Worm (Caenorhabditis elegans): Measurements from ENCODE around the gene F35E12.9.

The F35E12.9 gene

ce11 chrV:13715223-13715686 is 29.7 kb downstream of the F35E12.9 start, which contains the start of gene zipt-9 (continued):
- no peak for TF ChIP-seq nhr-12 (tag; optimal IDR thresholded peaks at IDR 0.05)
- no peak for TF ChIP-seq tlp-1 (tag; optimal IDR thresholded peaks at IDR 0.05)
- peak in 1 of 2 experiments; percentile 86 for TF ChIP-seq lsy-2 (tag; optimal IDR thresholded peaks at IDR 0.05)
- TF ChIP-seq Y116A8C.19 (tag; optimal IDR thresholded peaks at IDR 0.05; ENCODE audit: borderline replicate concordance) = no peak
- TF ChIP-seq snpc-4 (tag; optimal IDR thresholded peaks at IDR 0.05) = peak; percentile 65
- TF ChIP-seq ztf-4 (tag; optimal IDR thresholded peaks at IDR 0.05) = no peak
- no peak for TF ChIP-seq pqm-1 (tag; optimal IDR thresholded peaks at IDR 0.05)
- TF ChIP-seq blmp-1 (tag; optimal IDR thresholded peaks at IDR 0.05) = peak; percentile 93
- no peak for TF ChIP-seq nhr-84 (tag; optimal IDR thresholded peaks at IDR 0.05)
- TF ChIP-seq elt-3 (tag; optimal IDR thresholded peaks at IDR 0.05) = peak in 2 of 6 experiments; percentile 48 to 80
- TF ChIP-seq nhr-85 (tag) = peak; percentile 88
- TF ChIP-seq ceh-82 (tag; optimal IDR thresholded peaks at IDR 0.05) = peak; percentile 74 to 87 (median 79)
- peak; percentile 90 for TF ChIP-seq lin-15B (tag; optimal IDR thresholded peaks at IDR 0.05)
- TF ChIP-seq mep-1 (tag; optimal IDR thresholded peaks at IDR 0.05) = peak; percentile 85
- peak; percentile 86 for TF ChIP-seq unc-98 (GFP tag; IDR thresholded peaks at IDR 0.05)
- peak; percentile 83 for TF ChIP-seq nhr-19 (GFP tag; conservative IDR thresholded peaks at IDR 0.05)
- peak; percentile 84 for TF ChIP-seq isw-1 (GFP tag; IDR thresholded peaks at IDR 0.05)
- TF ChIP-seq lin-35 (GFP tag; optimal IDR thresholded peaks at IDR 0.05) = peak; percentile 75 to 89
- peak; percentile 89 for TF ChIP-seq vab-15 (tag; optimal IDR thresholded peaks at IDR 0.05)
- peak; percentile 89 for TF ChIP-seq C16A3.4 (tag; optimal IDR thresholded peaks at IDR 0.05)
- no peak for TF ChIP-seq C34B4.2 (tag; optimal IDR thresholded peaks at IDR 0.05)
- peak; percentile 51 for TF ChIP-seq unc-130 (tag; optimal IDR thresholded peaks at IDR 0.05)
- TF ChIP-seq unc-30 (tag; optimal IDR thresholded peaks at IDR 0.05) = no peak
- TF ChIP-seq mab-9 (GFP tag; IDR thresholded peaks at IDR 0.05) = peak; percentile 60
- TF ChIP-seq irx-1 (tag; optimal IDR thresholded peaks at IDR 0.05) = peak; percentile 71
- TF ChIP-seq skn-1 (tag; optimal IDR thresholded peaks at IDR 0.05) = peak; percentile 47
- peak in 1 of 2 experiments; percentile 90 for TF ChIP-seq ztf-11 (tag; optimal IDR thresholded peaks at IDR 0.05)
- TF ChIP-seq F16B12.6 (tag; optimal IDR thresholded peaks at IDR 0.05) = peak; percentile 59
- TF ChIP-seq dpl-1 (GFP tag; optimal IDR thresholded peaks at IDR 0.05) = peak; percentile 67 to 84 (median 77)
- TF ChIP-seq nhr-77 (tag; optimal IDR thresholded peaks at IDR 0.05) = peak; percentile 83
- TF ChIP-seq lin-14 (GFP tag; optimal IDR thresholded peaks at IDR 0.05) = peak; percentile 90
- TF ChIP-seq lin-13 (GFP tag; optimal IDR thresholded peaks at IDR 0.05) = peak; percentile 63
- peak; percentile 11 for TF ChIP-seq lin-39 (tag; optimal IDR thresholded peaks at IDR 0.05)
- TF ChIP-seq zag-1 (tag; optimal IDR thresholded peaks at IDR 0.05) = no peak
- TF ChIP-seq ceh-63 (GFP tag; optimal IDR thresholded peaks at IDR 0.05) = peak; percentile 90
- TF ChIP-seq fkh-8 (tag; optimal IDR thresholded peaks at IDR 0.05) = peak; percentile 89
- peak; percentile 7 for TF ChIP-seq elt-2 (tag; optimal IDR thresholded peaks at IDR 0.05)
- TF ChIP-seq ceh-8 (GFP tag; optimal IDR thresholded peaks at IDR 0.05) = peak; percentile 32
- TF ChIP-seq grh-1 (GFP tag; IDR thresholded peaks at IDR 0.05) = peak; percentile 50; the same call in 1 of the 2 replicates
- TF ChIP-seq hlh-4 (tag; optimal IDR thresholded peaks at IDR 0.05) = peak; percentile 5
- no peak for TF ChIP-seq alr-1 (tag; optimal IDR thresholded peaks at IDR 0.05; ENCODE audit: borderline replicate concordance)
- TF ChIP-seq unc-62 (GFP tag; optimal IDR thresholded peaks at IDR 0.05) = no peak
- no peak for TF ChIP-seq ama-1 (optimal IDR thresholded peaks at IDR 0.05)
- TF ChIP-seq efl-3 (GFP tag; optimal IDR thresholded peaks at IDR 0.05) = peak; percentile 53
- peak; percentile 91 for TF ChIP-seq nhr-47 (tag; optimal IDR thresholded peaks at IDR 0.05)
- no peak for TF ChIP-seq aha-1 (tag; optimal IDR thresholded peaks at IDR 0.05)
- TF ChIP-seq unc-86 (tag; optimal IDR thresholded peaks at IDR 0.05) = peak; percentile 71
- TF ChIP-seq pax-3 (tag; optimal IDR thresholded peaks at IDR 0.05) = peak; percentile 99
- TF ChIP-seq snu-23 (GFP tag; optimal IDR thresholded peaks at IDR 0.05) = peak; percentile 90
- TF ChIP-seq C04F5.9 (tag; optimal IDR thresholded peaks at IDR 0.05) = peak; percentile 70
- TF ChIP-seq mef-2 (tag; optimal IDR thresholded peaks at IDR 0.05) = no peak
- TF ChIP-seq ces-1 (GFP tag; optimal IDR thresholded peaks at IDR 0.05) = no peak
- TF ChIP-seq nhr-76 (tag; optimal IDR thresholded peaks at IDR 0.05) = no peak
- TF ChIP-seq xbp-1 (tag; optimal IDR thresholded peaks at IDR 0.05) = peak; percentile 84
